Worm (Caenorhabditis elegans): ENCODE measurements around the gene nsy-1.

Gene nsy-1

DNA sequence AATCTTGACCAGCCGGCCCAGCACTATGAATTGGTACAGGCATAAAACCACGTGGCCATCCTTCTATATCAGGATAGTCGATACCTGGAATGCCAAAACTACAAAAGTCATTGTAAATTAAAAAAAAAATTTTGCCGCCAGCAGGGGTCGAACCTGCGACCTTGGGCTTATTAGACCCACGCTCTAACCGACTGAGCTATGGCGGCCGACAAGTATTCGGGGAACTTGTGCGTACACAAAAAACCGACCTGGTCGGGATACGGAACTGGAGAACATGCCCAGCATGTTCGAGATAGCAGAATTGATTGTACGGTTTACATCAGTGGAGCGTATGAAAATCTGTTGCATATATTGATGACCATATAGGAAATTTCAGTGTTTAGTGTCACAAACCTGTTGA lies 34.8 kb downstream of the nsy-1 start (continued):
- TF ChIP-seq lin-13 (GFP tag; optimal IDR thresholded peaks at IDR 0.05), result peak; percentile 62
- TF ChIP-seq nhr-237 (tag; optimal IDR thresholded peaks at IDR 0.05), result no peak
- TF ChIP-seq ztf-4 (tag; optimal IDR thresholded peaks at IDR 0.05), result no peak
- peak; percentile 53 for TF ChIP-seq lin-14 (GFP tag; optimal IDR thresholded peaks at IDR 0.05)
- TF ChIP-seq isw-1 (GFP tag; IDR thresholded peaks at IDR 0.05), result no peak; the same call in 1 of the 2 replicates
- TF ChIP-seq nhr-11 (tag; optimal IDR thresholded peaks at IDR 0.05), result no peak
- TF ChIP-seq lsy-2 (tag; optimal IDR thresholded peaks at IDR 0.05), result peak; percentile 76 to 79
- 0 out of 2 replicates have a peak, but pooled peaks have one; percentile 43 for TF ChIP-seq mab-9 (GFP tag; IDR thresholded peaks at IDR 0.05)
- peak; percentile 70 for TF ChIP-seq nhr-47 (tag; optimal IDR thresholded peaks at IDR 0.05)
- peak; percentile 89 for TF ChIP-seq elt-2 (tag; optimal IDR thresholded peaks at IDR 0.05)
- TF ChIP-seq fkh-4 (tag; optimal IDR thresholded peaks at IDR 0.05; ENCODE audit: borderline replicate concordance), result no peak
- no peak for TF ChIP-seq aha-1 (tag; optimal IDR thresholded peaks at IDR 0.05)
- TF ChIP-seq aly-2 (tag; optimal IDR thresholded peaks at IDR 0.05), result no peak
- TF ChIP-seq skn-1 (tag; optimal IDR thresholded peaks at IDR 0.05), result peak; percentile 43
- TF ChIP-seq irx-1 (tag; optimal IDR thresholded peaks at IDR 0.05), result no peak
- TF ChIP-seq unc-30 (tag; optimal IDR thresholded peaks at IDR 0.05), result no peak
- TF ChIP-seq zip-4 (GFP tag; optimal IDR thresholded peaks at IDR 0.05), result peak; percentile 32
- no peak for TF ChIP-seq unc-86 (tag; optimal IDR thresholded peaks at IDR 0.05)
- no peak for TF ChIP-seq pag-3 (tag; optimal IDR thresholded peaks at IDR 0.05; ENCODE audit: borderline replicate concordance, insufficient read depth)
- TF ChIP-seq ceh-63 (GFP tag; optimal IDR thresholded peaks at IDR 0.05), result no peak
- TF ChIP-seq blmp-1 (tag; optimal IDR thresholded peaks at IDR 0.05), result no peak
- peak; percentile 81 for TF ChIP-seq nhr-85 (tag)
- no peak for TF ChIP-seq ces-1 (GFP tag; optimal IDR thresholded peaks at IDR 0.05)
- no peak for TF ChIP-seq nhr-76 (tag; optimal IDR thresholded peaks at IDR 0.05)
- peak; percentile 76 for TF ChIP-seq nhr-20 (tag; optimal IDR thresholded peaks at IDR 0.05)
- TF ChIP-seq unc-98 (GFP tag; IDR thresholded peaks at IDR 0.05), result no peak
- no peak for TF ChIP-seq unc-62 (GFP tag; optimal IDR thresholded peaks at IDR 0.05)
- TF ChIP-seq jun-1 (tag; optimal IDR thresholded peaks at IDR 0.05), result no peak
- TF ChIP-seq fos-1 (tag; optimal IDR thresholded peaks at IDR 0.05), result peak; percentile 29
- TF ChIP-seq egl-27 (tag; optimal IDR thresholded peaks at IDR 0.05), result no peak
- no peak for TF ChIP-seq efl-3 (GFP tag; optimal IDR thresholded peaks at IDR 0.05)
- TF ChIP-seq pqm-1 (tag; optimal IDR thresholded peaks at IDR 0.05), result no peak
- no peak for TF ChIP-seq alr-1 (tag; optimal IDR thresholded peaks at IDR 0.05; ENCODE audit: borderline replicate concordance)
- TF ChIP-seq sptf-1 (tag; optimal IDR thresholded peaks at IDR 0.05), result no peak
- TF ChIP-seq rnt-1 (tag; optimal IDR thresholded peaks at IDR 0.05), result peak; percentile 85

DNA sequence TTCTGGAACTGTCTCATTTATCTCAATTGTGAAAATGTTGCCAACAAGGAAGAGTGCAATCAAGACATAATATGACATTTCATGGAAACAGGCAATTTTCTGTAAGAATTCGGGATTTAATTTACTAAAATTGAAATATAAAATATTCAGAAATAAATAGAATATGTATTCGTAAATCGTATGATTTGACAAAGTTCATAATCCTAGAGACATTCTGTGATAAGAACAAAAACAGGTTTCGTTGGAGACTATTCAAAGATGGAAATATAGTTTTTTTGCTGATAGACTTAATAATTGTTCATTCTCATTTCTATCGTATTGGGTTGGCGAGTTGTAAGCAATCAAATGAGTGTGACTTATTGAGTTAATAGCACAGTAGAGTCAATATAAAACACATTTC lies 35.5 kb downstream of the nsy-1 start, which contains the start of gene C27A2.12:
Gene C27A2.12 (minus strand): TSS at position 101 of the 400 bp plus-strand sequence.
- TF ChIP-seq lsy-2 (tag; optimal IDR thresholded peaks at IDR 0.05) (no peak), unc-30 (tag; optimal IDR thresholded peaks at IDR 0.05) (no peak), nhr-85 (tag) (no peak), lir-3 (tag; optimal IDR thresholded peaks at IDR 0.05; ENCODE audit: poor library complexity) (no peak), lin-15B (tag; optimal IDR thresholded peaks at IDR 0.05) (no peak), tbx-2 (tag; optimal IDR thresholded peaks at IDR 0.05) (no peak), nhr-237 (tag; optimal IDR thresholded peaks at IDR 0.05) (no peak), lin-14 (GFP tag; optimal IDR thresholded peaks at IDR 0.05) (no peak), unc-62 (GFP tag; optimal IDR thresholded peaks at IDR 0.05) (no peak), elt-2 (tag; optimal IDR thresholded peaks at IDR 0.05) (no peak), nhr-28 (tag; optimal IDR thresholded peaks at IDR 0.05) (no peak), nhr-47 (tag; optimal IDR thresholded peaks at IDR 0.05) (no peak), nhr-11 (tag; optimal IDR thresholded peaks at IDR 0.05) (no peak), xbp-1 (tag; optimal IDR thresholded peaks at IDR 0.05) (no peak), ztf-11 (tag; optimal IDR thresholded peaks at IDR 0.05) (no peak), dpl-1 (GFP tag; optimal IDR thresholded peaks at IDR 0.05) (no peak), nhr-84 (tag; optimal IDR thresholded peaks at IDR 0.05) (no peak)
